Worm (Caenorhabditis elegans) whole organism, mixed stage, embryonic: ENCODE measurements around the gene nspe-5.

Source experiments
- M03D4.4 ChIP-seq: sonication (generic microtip); optimal IDR thresholded peaks from 2 replicates; lab custom pipeline; 2017; ENCODE audit warnings: mild to moderate bottlenecking, missing genetic modification characterization, missing compliant biosample characterization
- bed-3 ChIP-seq: fragments of 200-800 bp; sonication (Bioruptor generic); optimal IDR thresholded peaks from 3 replicates; lab custom pipeline; 2018; ENCODE audit warnings: mild to moderate bottlenecking, missing genetic modification characterization, moderate library complexity, missing compliant biosample characterization
- blmp-1 ChIP-seq: fragments of 150-350 bp; optimal IDR thresholded peaks from 2 replicates; lab custom pipeline; 2014; ENCODE audit warnings: missing biosample characterization, missing genetic modification characterization
- ceh-39 ChIP-seq: fragments of 150-350 bp; optimal IDR thresholded peaks from 2 replicates; lab custom pipeline; 2014; ENCODE audit warnings: missing biosample characterization, missing genetic modification characterization
- ceh-43 ChIP-seq: fragments of 200-800 bp; sonication (Bioruptor generic); optimal IDR thresholded peaks from 2 replicates; lab custom pipeline; 2018; ENCODE audit warnings: mild to moderate bottlenecking, missing genetic modification characterization, moderate library complexity, missing compliant biosample characterization
- ces-1 ChIP-seq: fragments of 150-350 bp; optimal IDR thresholded peaks from 2 replicates; lab custom pipeline; 2014; ENCODE audit warnings: missing biosample characterization, missing genetic modification reagents, missing genetic modification characterization
- cnd-1 ChIP-seq: fragments of 200-800 bp; sonication (Bioruptor generic); optimal IDR thresholded peaks from 2 replicates; lab custom pipeline; 2018; ENCODE audit warnings: mild to moderate bottlenecking, missing genetic modification characterization, missing compliant biosample characterization
- drap-1 ChIP-seq: fragments of 200-800 bp; sonication (Bioruptor generic); optimal IDR thresholded peaks from 3 replicates; lab custom pipeline; 2018; ENCODE audit warnings: mild to moderate bottlenecking, missing genetic modification characterization, missing compliant biosample characterization
- elt-1 ChIP-seq: sonication (generic microtip); optimal IDR thresholded peaks from 2 replicates; lab custom pipeline; 2017; ENCODE audit warnings: missing genetic modification characterization, mild to moderate bottlenecking, missing compliant biosample characterization, antibody characterized with exemption, moderate library complexity, borderline replicate concordance; ENCODE audit not compliant: insufficient read depth
- elt-3 ChIP-seq: fragments of 150-350 bp; optimal IDR thresholded peaks from 2 replicates; lab custom pipeline; 2014; ENCODE audit warnings: missing biosample characterization, missing genetic modification characterization
- flh-1 ChIP-seq: fragments of 200-800 bp; sonication (Bioruptor generic); optimal IDR thresholded peaks from 2 replicates; lab custom pipeline; 2018; ENCODE audit warnings: mild to moderate bottlenecking, missing genetic modification characterization, moderate library complexity, missing compliant biosample characterization
- ham-2 ChIP-seq: fragments of 200-800 bp; sonication (Bioruptor generic); optimal IDR thresholded peaks from 2 replicates; lab custom pipeline; 2018; ENCODE audit warnings: mild to moderate bottlenecking, missing genetic modification characterization, missing compliant biosample characterization
- hlh-1 ChIP-seq: fragments of 150-350 bp; optimal IDR thresholded peaks from 2 replicates; lab custom pipeline; 2014; ENCODE audit warnings: missing biosample characterization, missing genetic modification reagents, missing genetic modification characterization
- lin-13 ChIP-seq: fragments of 150-350 bp; optimal IDR thresholded peaks from 2 replicates; lab custom pipeline; 2014; ENCODE audit warnings: missing biosample characterization, missing genetic modification characterization
- lin-32 ChIP-seq: fragments of 200-800 bp; sonication (Bioruptor generic); optimal IDR thresholded peaks from 2 replicates; lab custom pipeline; 2018; ENCODE audit warnings: mild to moderate bottlenecking, missing genetic modification characterization, missing compliant biosample characterization
- lsy-2 ChIP-seq: fragments of 150-350 bp; optimal IDR thresholded peaks from 2 replicates; lab custom pipeline; 2014; ENCODE audit warnings: missing biosample characterization, missing genetic modification characterization
- mab-5 ChIP-seq: fragments of 150-350 bp; optimal IDR thresholded peaks from 2 replicates; lab custom pipeline; 2014; ENCODE audit warnings: missing biosample characterization, missing genetic modification characterization
- mep-1 ChIP-seq: fragments of 150-350 bp; optimal IDR thresholded peaks from 2 replicates; lab custom pipeline; 2017; ENCODE audit warnings: missing biosample characterization, missing genetic modification reagents, missing genetic modification characterization, inconsistent platforms
- mls-2 ChIP-seq: sonication (generic microtip); optimal IDR thresholded peaks from 2 replicates; lab custom pipeline; 2016; ENCODE audit warnings: mild to moderate bottlenecking, missing genetic modification characterization, moderate library complexity, missing compliant biosample characterization
- nhr-12 ChIP-seq: fragments of 150-350 bp; optimal IDR thresholded peaks from 2 replicates; lab custom pipeline; 2014; ENCODE audit warnings: missing biosample characterization, missing genetic modification characterization
- nhr-2 ChIP-seq: fragments of 150-350 bp; optimal IDR thresholded peaks from 2 replicates; lab custom pipeline; 2014; ENCODE audit warnings: missing biosample characterization, missing genetic modification characterization
- nhr-237 ChIP-seq: fragments of 150-350 bp; optimal IDR thresholded peaks from 2 replicates; lab custom pipeline; 2014; ENCODE audit warnings: missing biosample characterization, missing genetic modification characterization
- nhr-28 ChIP-seq: fragments of 150-350 bp; optimal IDR thresholded peaks from 2 replicates; lab custom pipeline; 2014; ENCODE audit warnings: missing biosample characterization, missing genetic modification characterization
- nhr-76 ChIP-seq: sonication (generic microtip); optimal IDR thresholded peaks from 2 replicates; lab custom pipeline; 2017; ENCODE audit warnings: missing biosample characterization, missing genetic modification characterization
- pha-4 ChIP-seq: fragments of 150-350 bp; optimal IDR thresholded peaks from 2 replicates; lab custom pipeline; 2018; ENCODE audit warnings: missing biosample characterization, missing genetic modification reagents, missing genetic modification characterization
- sem-2 ChIP-seq: fragments of 200-800 bp; sonication (Bioruptor generic); optimal IDR thresholded peaks from 2 replicates; lab custom pipeline; 2018; ENCODE audit warnings: mild to moderate bottlenecking, missing genetic modification characterization, missing compliant biosample characterization
- sptf-1 ChIP-seq: sonication (generic microtip); optimal IDR thresholded peaks from 2 replicates; lab custom pipeline; 2017; ENCODE audit warnings: mild to moderate bottlenecking, missing genetic modification characterization, moderate library complexity, missing compliant biosample characterization
- tbx-8 ChIP-seq: fragments of 200-800 bp; sonication (Bioruptor generic); optimal IDR thresholded peaks from 2 replicates; lab custom pipeline; 2018; ENCODE audit warnings: mild to moderate bottlenecking, missing genetic modification characterization, moderate library complexity, missing compliant biosample characterization
- unc-120 ChIP-seq: sonication (generic microtip); optimal IDR thresholded peaks from 2 replicates; lab custom pipeline; 2017; ENCODE audit warnings: missing genetic modification characterization, missing compliant biosample characterization; ENCODE audit not compliant: poor library complexity, severe bottlenecking
- unc-39 ChIP-seq: fragments of 150-350 bp; optimal IDR thresholded peaks from 2 replicates; lab custom pipeline; 2014; ENCODE audit warnings: missing biosample characterization, missing genetic modification characterization
- unc-62 ChIP-seq: fragments of 150-350 bp; optimal IDR thresholded peaks from 2 replicates; lab custom pipeline; 2014; ENCODE audit warnings: missing biosample characterization, missing genetic modification reagents, missing genetic modification characterization
- zip-8 ChIP-seq: fragments of 150-350 bp; optimal IDR thresholded peaks from 2 replicates; lab custom pipeline; 2014; ENCODE audit warnings: missing biosample characterization, missing genetic modification characterization
- ztf-11 ChIP-seq: fragments of 150-350 bp; optimal IDR thresholded peaks from 2 replicates; lab custom pipeline; 2014; ENCODE audit warnings: missing biosample characterization, missing genetic modification characterization

Gene nspe-5

DNA sequence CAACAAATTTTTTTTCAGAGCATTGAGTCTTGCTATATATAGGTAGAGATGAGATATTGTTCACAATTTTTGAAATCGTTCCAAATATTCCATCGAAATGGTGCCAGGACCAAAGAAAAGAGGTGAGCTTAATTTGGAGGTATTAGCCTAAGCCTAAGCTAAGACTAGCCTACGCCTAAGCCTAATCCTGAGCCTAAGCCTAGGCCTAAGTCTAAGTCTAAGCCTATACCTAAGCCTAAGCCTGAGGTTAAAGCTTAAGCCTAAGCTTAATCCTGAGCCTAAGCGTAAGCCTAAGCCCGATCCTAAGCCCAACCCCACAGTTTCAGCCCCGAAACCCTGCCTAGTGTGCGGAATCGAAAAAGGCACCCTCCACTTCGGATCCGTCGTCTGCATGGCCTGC, 7.9 kb downstream of the nspe-5 start, which contains the start of gene nhr-234:
Gene nhr-234 (plus strand): TSS at position 77 of the 400 bp plus-strand sequence.
- TF ChIP-seq drap-1 (GFP tag; lab: Kevin White, UChicago) = no peak
- no peak for TF ChIP-seq M03D4.4
- no peak for TF ChIP-seq mep-1 (tag; lab: Kevin White, UChicago)
- TF ChIP-seq unc-39 = no peak

DNA sequence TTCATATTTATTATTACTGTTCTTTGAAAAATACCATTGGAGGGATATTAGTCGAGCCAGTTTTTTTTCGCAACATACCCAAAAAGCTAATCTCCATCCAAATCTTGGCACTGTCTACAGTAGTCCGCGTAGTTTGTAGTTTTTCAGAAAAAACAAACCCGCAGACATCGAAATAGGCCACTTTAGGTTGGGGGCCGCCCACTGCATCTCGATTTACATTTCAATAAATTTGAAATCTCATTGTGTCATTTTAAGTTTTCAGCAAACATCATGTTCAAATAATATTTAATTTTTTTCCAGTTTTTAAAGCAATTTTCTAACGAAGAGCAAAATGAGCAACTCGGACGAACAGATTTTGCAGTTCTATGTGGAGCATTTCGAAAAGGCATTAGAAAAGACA, 11.7 kb downstream of the nspe-5 start, which contains the start of gene nhr-235:
Gene nhr-235 (plus strand): TSS at position 301 of the 400 bp plus-strand sequence.
- no peak for TF ChIP-seq ces-1
- TF ChIP-seq cnd-1 (tag; lab: Kevin White, UChicago) = no peak
- no peak for TF ChIP-seq nhr-28
- TF ChIP-seq drap-1 (GFP tag; lab: Kevin White, UChicago) = no peak
- no peak for TF ChIP-seq hlh-1 (tag; lab: Kevin White, UChicago)
- no peak for TF ChIP-seq pha-4
- TF ChIP-seq unc-62 = no peak
- no peak for TF ChIP-seq ztf-11
- no peak for TF ChIP-seq unc-39
- TF ChIP-seq ham-2 (GFP tag; lab: Kevin White, UChicago) = no peak
- TF ChIP-seq nhr-2 (tag; lab: Kevin White, UChicago) = no peak
- TF ChIP-seq M03D4.4 = no peak
- TF ChIP-seq zip-8 (tag; lab: Kevin White, UChicago) = no peak
- no peak for TF ChIP-seq flh-1 (GFP tag; lab: Kevin White, UChicago)
- no peak for TF ChIP-seq bed-3 (GFP tag; lab: Kevin White, UChicago)
- TF ChIP-seq nhr-12 (tag; lab: Kevin White, UChicago) = no peak
- no peak for TF ChIP-seq elt-3 (tag; lab: Kevin White, UChicago)
- TF ChIP-seq sptf-1 = no peak
- no peak for TF ChIP-seq nhr-76 (tag; lab: Kevin White, UChicago)

DNA sequence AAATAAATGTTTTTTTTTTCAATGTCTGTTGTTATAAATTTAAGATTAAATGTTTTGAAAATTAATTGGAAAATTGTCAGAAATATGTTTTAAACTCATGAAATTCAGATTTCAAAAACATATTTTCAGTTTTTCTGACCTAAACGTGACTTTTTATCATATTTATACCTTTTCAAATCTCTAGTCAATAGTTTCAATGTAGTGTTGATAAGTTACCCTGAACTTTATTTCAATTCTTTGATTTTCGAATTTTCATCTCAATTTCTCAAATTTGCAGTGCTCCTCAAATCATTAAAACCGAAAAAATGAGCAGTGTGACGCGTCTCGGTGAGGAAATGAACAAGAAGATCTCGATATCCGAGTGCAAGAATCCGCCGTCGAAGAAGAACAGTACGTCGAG, 25.8 kb downstream of the nspe-5 start, which contains the start of gene rgs-4:
Gene rgs-4 (plus strand): TSS at position 301 of the 400 bp plus-strand sequence.
- TF ChIP-seq unc-120 (no peak), elt-3 (tag; lab: Kevin White, UChicago) (no peak), lsy-2 (no peak), sptf-1 (no peak), mls-2 (no peak), ztf-11 (no peak), nhr-28 (no peak), unc-62 (no peak), drap-1 (GFP tag; lab: Kevin White, UChicago) (no peak)
- TF ChIP-seq, all 35 proteins: peak for 0

DNA sequence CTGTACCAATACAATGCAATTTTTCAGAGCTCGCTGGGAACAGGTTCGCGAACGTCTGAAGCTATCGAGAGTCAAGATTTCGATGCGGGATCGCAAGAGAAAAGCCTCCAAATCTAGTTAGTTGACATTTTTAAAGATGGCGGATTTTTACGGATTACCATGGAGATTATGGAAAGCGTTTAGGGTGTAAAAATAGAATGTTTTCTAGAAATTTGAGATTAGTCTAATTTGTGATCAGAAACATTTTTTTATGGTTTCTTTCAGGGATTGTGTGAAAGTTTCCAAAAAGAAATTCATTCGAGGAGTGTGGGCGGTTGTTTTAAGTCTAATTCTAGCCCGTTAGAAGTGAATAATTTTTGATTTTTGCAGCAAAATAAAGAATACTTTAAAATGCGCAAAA, 27.1 kb downstream of the nspe-5 start:
- TF ChIP-seq nhr-12 (tag; lab: Kevin White, UChicago) = no peak
- no peak for TF ChIP-seq M03D4.4
- TF ChIP-seq nhr-2 (tag; lab: Kevin White, UChicago) = no peak
- TF ChIP-seq nhr-237 (tag; lab: Kevin White, UChicago) = no peak
- no peak for TF ChIP-seq tbx-8 (GFP tag; lab: Kevin White, UChicago)
- TF ChIP-seq mab-5 (tag; lab: Kevin White, UChicago) = no peak
- TF ChIP-seq ces-1 = no peak
- no peak for TF ChIP-seq nhr-76 (tag; lab: Kevin White, UChicago)
- TF ChIP-seq lin-13 = no peak
- TF ChIP-seq ham-2 (GFP tag; lab: Kevin White, UChicago) = no peak
- no peak for TF ChIP-seq elt-1 (tag; lab: Kevin White, UChicago)
- no peak for TF ChIP-seq blmp-1 (tag; lab: Kevin White, UChicago)
- no peak for TF ChIP-seq ceh-39 (tag; lab: Kevin White, UChicago)
- TF ChIP-seq nhr-28 = no peak
- no peak for TF ChIP-seq sem-2 (GFP tag; lab: Kevin White, UChicago)
- TF ChIP-seq sptf-1 = no peak
- TF ChIP-seq zip-8 (tag; lab: Kevin White, UChicago) = no peak
- no peak for TF ChIP-seq mep-1 (tag; lab: Kevin White, UChicago)
- no peak for TF ChIP-seq ceh-43 (GFP tag; lab: Kevin White, UChicago)
- TF ChIP-seq flh-1 (GFP tag; lab: Kevin White, UChicago) = no peak

DNA sequence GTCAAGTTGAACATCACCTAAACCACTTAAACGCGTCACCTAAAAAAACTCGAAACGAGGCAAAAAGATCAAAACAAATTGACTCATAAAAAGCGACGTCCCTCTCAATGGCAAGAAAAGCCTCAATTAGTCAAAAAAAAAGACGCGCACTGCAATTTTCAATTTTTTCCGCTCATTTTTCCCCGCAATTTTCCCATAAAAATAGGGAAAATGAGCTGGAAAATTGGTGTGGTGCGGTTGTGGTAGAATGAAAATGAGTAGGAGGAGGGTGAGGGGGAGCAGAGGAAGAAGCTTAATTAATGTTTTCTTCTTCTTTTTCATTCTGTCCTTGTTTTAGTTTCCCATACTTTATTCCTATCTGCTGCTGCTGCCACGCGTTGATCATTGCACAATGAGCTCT, 29.0 kb downstream of the nspe-5 start:
- TF ChIP-seq unc-62 (no peak), bed-3 (GFP tag; lab: Kevin White, UChicago) (no peak), hlh-1 (tag; lab: Kevin White, UChicago) (no peak), pha-4 (no peak), mls-2 (no peak), sem-2 (GFP tag; lab: Kevin White, UChicago) (no peak), blmp-1 (tag; lab: Kevin White, UChicago) (no peak), unc-120 (no peak), lin-13 (no peak), lsy-2 (no peak), lin-32 (no peak), cnd-1 (tag; lab: Kevin White, UChicago) (no peak), flh-1 (GFP tag; lab: Kevin White, UChicago) (no peak), nhr-12 (tag; lab: Kevin White, UChicago) (no peak), nhr-76 (tag; lab: Kevin White, UChicago) (no peak), nhr-2 (tag; lab: Kevin White, UChicago) (no peak), elt-1 (tag; lab: Kevin White, UChicago) (no peak), tbx-8 (GFP tag; lab: Kevin White, UChicago) (no peak)
